Fruit fly (Drosophila melanogaster) whole organism: ENCODE data around the gene CG12991.

Experiments used
- CG8478 ChIP-seq: fragments of >200 bp; optimal IDR thresholded peaks from 2 replicates; lab custom pipeline; 2018; ENCODE audit warnings: inconsistent platforms
- Dll ChIP-seq: fragments of >200 bp; optimal IDR thresholded peaks from 2 replicates; lab custom pipeline; 2017
- EcR ChIP-seq, 2 experiments: fragments of >200 bp; optimal IDR thresholded peaks; 2 replicates each; lab custom pipeline; 2017; ENCODE audit warnings: missing biosample characterization in 2 of 2, missing genetic modification characterization in 2 of 2, missing genetic modification reagents in 2 of 2
- pan ChIP-seq: fragments of >200 bp; optimal IDR thresholded peaks from 2 replicates; lab custom pipeline; 2017
- psq ChIP-seq: fragments of >200 bp; optimal IDR thresholded peaks from 2 replicates; lab custom pipeline; 2017
- usp ChIP-seq: fragments of >200 bp; optimal IDR thresholded peaks from 2 replicates; lab custom pipeline; 2017; ENCODE audit warnings: missing biosample characterization, missing genetic modification characterization, mixed read lengths

CG12991 gene

dm6 chrX:17578869-17579781 lies 536 bp upstream of the CG12991 start, which contains the start of gene Ankle2:
TSS of gene Ankle2 (minus strand) at chrX:17579229.
- no peak for TF ChIP-seq pan
- TF ChIP-seq Dll (lab: Kevin White, UChicago): no peak
- TF ChIP-seq psq: no peak
- TF ChIP-seq EcR (GFP tag; optimal IDR thresholded peaks at IDR 0.05; lab: Kevin White, UChicago): no peak
- TF ChIP-seq usp (GFP tag; lab: Kevin White, UChicago): no peak

- TF ChIP-seq usp (GFP tag; lab: Kevin White, UChicago) (no peak), Dll (lab: Kevin White, UChicago) (no peak), psq (no peak), EcR (GFP tag; optimal IDR thresholded peaks at IDR 0.05; lab: Kevin White, UChicago) (no peak), CG8478 (lab: Kevin White, UChicago) (no peak), pan (no peak)
Measured at dm6 chrX:17580954-17581353, 1.3 kb downstream of the CG12991 start.

dm6 chrX:17581606-17582281 lies 2.1 kb downstream of the CG12991 start:
- TF ChIP-seq CG8478 (lab: Kevin White, UChicago) (no peak), pan (peak; percentile 64)

dm6 chrX:17582650-17583049 lies 3.0 kb downstream of the CG12991 start:
- TF ChIP-seq EcR (GFP tag; optimal IDR thresholded peaks at IDR 0.05; lab: Kevin White, UChicago): no peak
- TF ChIP-seq pan: no peak
- TF ChIP-seq usp (GFP tag; lab: Kevin White, UChicago): no peak
- no peak for TF ChIP-seq CG8478 (lab: Kevin White, UChicago)
- no peak for TF ChIP-seq Dll (lab: Kevin White, UChicago)
- no peak for TF ChIP-seq psq

dm6 chrX:17583706-17584105 lies 4.0 kb downstream of the CG12991 start:
- no peak for TF ChIP-seq pan
- TF ChIP-seq usp (GFP tag; lab: Kevin White, UChicago): no peak
- TF ChIP-seq psq: no peak
- no peak for TF ChIP-seq EcR (GFP tag; optimal IDR thresholded peaks at IDR 0.05; lab: Kevin White, UChicago)
- TF ChIP-seq Dll (lab: Kevin White, UChicago): no peak
- no peak for TF ChIP-seq CG8478 (lab: Kevin White, UChicago)

- TF ChIP-seq Dll (lab: Kevin White, UChicago): no peak
- TF ChIP-seq usp (GFP tag; lab: Kevin White, UChicago): no peak
- TF ChIP-seq EcR (GFP tag; optimal IDR thresholded peaks at IDR 0.05; lab: Kevin White, UChicago): no peak
- TF ChIP-seq CG8478 (lab: Kevin White, UChicago): no peak
- no peak for TF ChIP-seq pan
- TF ChIP-seq psq: no peak
Measured at dm6 chrX:17585892-17586291, 6.2 kb downstream of the CG12991 start.

dm6 chrX:17588134-17588533 lies 8.5 kb downstream of the CG12991 start:
- TF ChIP-seq psq (no peak), usp (GFP tag; lab: Kevin White, UChicago) (no peak), pan (no peak), CG8478 (lab: Kevin White, UChicago) (no peak), EcR (GFP tag; optimal IDR thresholded peaks at IDR 0.05; lab: Kevin White, UChicago) (no peak), Dll (lab: Kevin White, UChicago) (no peak)

- TF ChIP-seq pan (no peak), EcR (GFP tag; optimal IDR thresholded peaks at IDR 0.05; lab: Kevin White, UChicago) (no peak), usp (GFP tag; lab: Kevin White, UChicago) (no peak), CG8478 (lab: Kevin White, UChicago) (no peak), Dll (lab: Kevin White, UChicago) (no peak), psq (no peak)
Measured at dm6 chrX:17588565-17588964, 8.9 kb downstream of the CG12991 start, which contains the start of gene CG12992. TSS of gene CG12992 (plus strand) at chrX:17588865.

dm6 chrX:17594745-17595144 lies 15.1 kb downstream of the CG12991 start:
- TF ChIP-seq Dll (lab: Kevin White, UChicago): no peak
- no peak for TF ChIP-seq EcR (GFP tag; optimal IDR thresholded peaks at IDR 0.05; lab: Kevin White, UChicago)
- TF ChIP-seq psq: no peak
- no peak for TF ChIP-seq usp (GFP tag; lab: Kevin White, UChicago)
- TF ChIP-seq pan: no peak
- no peak for TF ChIP-seq CG8478 (lab: Kevin White, UChicago)

dm6 chrX:17595822-17596221 lies 16.2 kb downstream of the CG12991 start:
- TF ChIP-seq pan: peak; percentile 83
- TF ChIP-seq EcR (GFP tag; optimal IDR thresholded peaks at IDR 0.05; lab: Kevin White, UChicago): no peak
- no peak for TF ChIP-seq CG8478 (lab: Kevin White, UChicago)

- TF ChIP-seq usp (GFP tag; lab: Kevin White, UChicago): no peak
- TF ChIP-seq pan: no peak
- no peak for TF ChIP-seq psq
- no peak for TF ChIP-seq Dll (lab: Kevin White, UChicago)
- no peak for TF ChIP-seq CG8478 (lab: Kevin White, UChicago)
- no peak for TF ChIP-seq EcR (GFP tag; optimal IDR thresholded peaks at IDR 0.05; lab: Kevin White, UChicago)
Measured at dm6 chrX:17597622-17598021, 18.0 kb downstream of the CG12991 start.

dm6 chrX:17599330-17599729 lies 19.7 kb downstream of the CG12991 start, which contains the start of gene X11L:
TSS of gene X11L (plus strand) at chrX:17599608.
- no peak for TF ChIP-seq usp (GFP tag; lab: Kevin White, UChicago)
- no peak for TF ChIP-seq CG8478 (lab: Kevin White, UChicago)
- no peak for TF ChIP-seq psq
- no peak for TF ChIP-seq EcR (GFP tag; optimal IDR thresholded peaks at IDR 0.05; lab: Kevin White, UChicago)
- TF ChIP-seq Dll (lab: Kevin White, UChicago): no peak
- TF ChIP-seq pan: no peak
